Worm (Caenorhabditis elegans) whole organism, L3 larva: ENCODE results near the gene spe-18.

ENCODE experiments used
- R02D3.7 ChIP-seq: fragments of 150-350 bp; optimal IDR thresholded peaks from 2 replicates; lab custom pipeline; 2014; ENCODE audit warnings: missing biosample characterization, missing genetic modification characterization
- ZK546.5 ChIP-seq: sonication (generic microtip); optimal IDR thresholded peaks from 2 replicates; lab custom pipeline; 2017; ENCODE audit warnings: missing biosample characterization, missing genetic modification characterization
- ceh-16 ChIP-seq: sonication (generic microtip); optimal IDR thresholded peaks from 2 replicates; lab custom pipeline; 2017; ENCODE audit warnings: missing biosample characterization, missing genetic modification characterization
- ceh-82 ChIP-seq: fragments of 150-350 bp; optimal IDR thresholded peaks from 2 replicates; lab custom pipeline; 2014; ENCODE audit warnings: missing biosample characterization, missing genetic modification characterization
- daf-12 ChIP-seq: fragments of 150-350 bp; optimal IDR thresholded peaks from 2 replicates; lab custom pipeline; 2014; ENCODE audit warnings: missing biosample characterization, missing genetic modification reagents, missing genetic modification characterization
- egl-27 ChIP-seq: sonication (generic microtip); optimal IDR thresholded peaks from 4 replicates; lab custom pipeline; 2017; ENCODE audit warnings: missing biosample characterization, missing genetic modification reagents, missing genetic modification characterization
- egl-5 ChIP-seq: fragments of 150-350 bp; optimal IDR thresholded peaks from 2 replicates; lab custom pipeline; 2017; ENCODE audit warnings: missing biosample characterization, missing genetic modification reagents, missing genetic modification characterization, inconsistent platforms
- elt-2 ChIP-seq: sonication (generic microtip); optimal IDR thresholded peaks from 2 replicates; lab custom pipeline; 2016; ENCODE audit warnings: missing genetic modification reagents, mild to moderate bottlenecking, missing genetic modification characterization, missing compliant biosample characterization
- elt-3 ChIP-seq, 3 experiments: fragments of 150-350 bp in 1 of 3; sonication (generic microtip) in 2 of 3; optimal IDR thresholded peaks; 2 replicates in 2 of 3; 4 replicates in 1 of 3; lab custom pipeline; 2014 to 2017; ENCODE audit warnings: missing biosample characterization in 3 of 3, missing genetic modification characterization in 3 of 3
- eor-1 ChIP-seq, 2 experiments: fragments of 150-350 bp; optimal IDR thresholded peaks; 2 replicates each; lab custom pipeline; 2014 to 2018; ENCODE audit warnings: missing biosample characterization in 2 of 2, missing genetic modification characterization in 2 of 2
- fkh-10 ChIP-seq: sonication (generic microtip); optimal IDR thresholded peaks from 2 replicates; lab custom pipeline; 2017; ENCODE audit warnings: missing biosample characterization, missing genetic modification reagents, missing genetic modification characterization
- fkh-2 ChIP-seq: fragments of 150-350 bp; optimal IDR thresholded peaks from 2 replicates; lab custom pipeline; 2014; ENCODE audit warnings: missing biosample characterization, missing genetic modification reagents, missing genetic modification characterization
- fos-1 ChIP-seq: fragments of 150-350 bp; optimal IDR thresholded peaks from 2 replicates; lab custom pipeline; 2014; ENCODE audit warnings: missing biosample characterization, missing genetic modification characterization
- hmg-11 ChIP-seq: sonication (generic microtip); optimal IDR thresholded peaks from 2 replicates; lab custom pipeline; 2016; ENCODE audit warnings: missing genetic modification characterization, missing compliant biosample characterization
- jun-1 ChIP-seq: fragments of 150-350 bp; optimal IDR thresholded peaks from 2 replicates; lab custom pipeline; 2014; ENCODE audit warnings: missing biosample characterization, missing genetic modification reagents, missing genetic modification characterization
- lin-39 ChIP-seq: fragments of 150-350 bp; optimal IDR thresholded peaks from 2 replicates; lab custom pipeline; 2018; ENCODE audit warnings: missing biosample characterization, missing genetic modification reagents, missing genetic modification characterization
- mdl-1 ChIP-seq: fragments of 150-350 bp; optimal IDR thresholded peaks from 2 replicates; lab custom pipeline; 2014; ENCODE audit warnings: missing biosample characterization, missing genetic modification characterization
- mml-1 ChIP-seq: fragments of 150-350 bp; sonication (generic microtip); optimal IDR thresholded peaks from 3 replicates; lab custom pipeline; 2014; ENCODE audit warnings: missing biosample characterization, missing genetic modification characterization
- nhr-12 ChIP-seq: fragments of 150-350 bp; optimal IDR thresholded peaks from 2 replicates; lab custom pipeline; 2014; ENCODE audit warnings: missing biosample characterization, missing genetic modification characterization
- nhr-23 ChIP-seq: fragments of 150-350 bp; optimal IDR thresholded peaks from 2 replicates; lab custom pipeline; 2014; ENCODE audit warnings: missing biosample characterization, missing genetic modification reagents, missing genetic modification characterization
- nhr-237 ChIP-seq: fragments of 150-350 bp; optimal IDR thresholded peaks from 2 replicates; lab custom pipeline; 2014; ENCODE audit warnings: missing biosample characterization, missing genetic modification characterization
- nhr-25 ChIP-seq: sonication (generic microtip); optimal IDR thresholded peaks from 2 replicates; lab custom pipeline; 2017; ENCODE audit warnings: missing biosample characterization, missing genetic modification characterization
- nhr-43 ChIP-seq: sonication (generic microtip); optimal IDR thresholded peaks from 2 replicates; lab custom pipeline; 2016; ENCODE audit warnings: mild to moderate bottlenecking, missing genetic modification characterization, missing compliant biosample characterization; ENCODE audit not compliant: poor library complexity, severe bottlenecking
- nhr-67 ChIP-seq: fragments of 150-350 bp; optimal IDR thresholded peaks from 2 replicates; lab custom pipeline; 2014; ENCODE audit warnings: missing biosample characterization, missing genetic modification characterization
- nhr-76 ChIP-seq: fragments of 150-350 bp; sonication (generic microtip); optimal IDR thresholded peaks from 5 replicates; lab custom pipeline; 2014; ENCODE audit warnings: missing biosample characterization, missing genetic modification characterization
- nhr-77 ChIP-seq: fragments of 150-350 bp; optimal IDR thresholded peaks from 2 replicates; lab custom pipeline; 2014; ENCODE audit warnings: missing biosample characterization, missing genetic modification characterization
- sea-2 ChIP-seq: fragments of 150-350 bp; sonication (generic microtip); optimal IDR thresholded peaks from 4 replicates; lab custom pipeline; 2014; ENCODE audit warnings: missing biosample characterization, missing genetic modification reagents, missing genetic modification characterization
- snpc-4 ChIP-seq: fragments of 150-350 bp; optimal IDR thresholded peaks from 2 replicates; lab custom pipeline; 2014; ENCODE audit warnings: missing biosample characterization, missing genetic modification characterization
- tbx-2 ChIP-seq: sonication (generic microtip); optimal IDR thresholded peaks from 2 replicates; lab custom pipeline; 2016; ENCODE audit warnings: mild to moderate bottlenecking, missing genetic modification characterization, missing compliant biosample characterization
- unc-39 ChIP-seq: sonication (generic microtip); optimal IDR thresholded peaks from 4 replicates; lab custom pipeline; 2017; ENCODE audit warnings: missing biosample characterization, missing genetic modification characterization
- unc-62 ChIP-seq: fragments of 150-350 bp; sonication (generic microtip); optimal IDR thresholded peaks from 4 replicates; lab custom pipeline; 2014; ENCODE audit warnings: missing biosample characterization, missing genetic modification reagents, missing genetic modification characterization
- ztf-4 ChIP-seq: fragments of 150-350 bp; optimal IDR thresholded peaks from 2 replicates; lab custom pipeline; 2014; ENCODE audit warnings: missing biosample characterization, missing genetic modification characterization

Gene spe-18

ce11 chrII:13156071-13156470, 2.9 kb upstream of the spe-18 start:
- TF ChIP-seq ZK546.5 (tag; lab: Kevin White, UChicago) (no peak), nhr-67 (no peak), fkh-10 (GFP tag; lab: Kevin White, UChicago) (no peak), egl-27 (tag; lab: Kevin White, UChicago) (no peak), nhr-25 (tag; lab: Kevin White, UChicago) (no peak), snpc-4 (no peak), nhr-23 (tag; lab: Kevin White, UChicago) (no peak), nhr-77 (no peak), ztf-4 (tag; lab: Kevin White, UChicago) (no peak), daf-12 (tag; lab: Kevin White, UChicago) (no peak), fos-1 (tag; lab: Kevin White, UChicago) (no peak), ceh-16 (tag; lab: Kevin White, UChicago) (no peak), tbx-2 (tag; lab: Kevin White, UChicago) (no peak), sea-2 (no peak), mml-1 (no peak), hmg-11 (tag; lab: Kevin White, UChicago) (no peak), jun-1 (tag; lab: Kevin White, UChicago) (no peak), ceh-82 (tag; lab: Kevin White, UChicago) (no peak)

- no peak for TF ChIP-seq nhr-237
- TF ChIP-seq mml-1 = no peak
- TF ChIP-seq elt-2 (tag; lab: Kevin White, UChicago) = no peak
- TF ChIP-seq ztf-4 (tag; lab: Kevin White, UChicago) = no peak
Measured at ce11 chrII:13152409-13152808, 790 bp downstream of the spe-18 start.

ce11 chrII:13149965-13150364, 3.2 kb downstream of the spe-18 start:
- TF ChIP-seq jun-1 (tag; lab: Kevin White, UChicago) (peak; percentile 8), nhr-43 (tag; lab: Kevin White, UChicago) (peak; percentile 83), mdl-1 (no peak), lin-39 (tag; lab: Kevin White, UChicago) (no peak), unc-62 (GFP tag; lab: Kevin White, UChicago) (peak; percentile 7), nhr-23 (tag; lab: Kevin White, UChicago) (peak; percentile 40), elt-3 (tag; optimal IDR thresholded peaks at IDR 0.05; lab: Kevin White, UChicago) (peak in 1 of 3 experiments; percentile 23), elt-2 (tag; lab: Kevin White, UChicago) (no peak)

- TF ChIP-seq elt-3 (tag; optimal IDR thresholded peaks at IDR 0.05; lab: Kevin White, UChicago) = peak in 1 of 3 experiments; percentile 48
- no peak for TF ChIP-seq unc-62 (GFP tag; lab: Kevin White, UChicago)
- TF ChIP-seq eor-1 (tag; optimal IDR thresholded peaks at IDR 0.05; lab: Kevin White, UChicago) = no peak
- no peak for TF ChIP-seq tbx-2 (tag; lab: Kevin White, UChicago)
- peak; percentile 37 for TF ChIP-seq nhr-23 (tag; lab: Kevin White, UChicago)
- no peak for TF ChIP-seq egl-27 (tag; lab: Kevin White, UChicago)
- peak; percentile 32 for TF ChIP-seq nhr-43 (tag; lab: Kevin White, UChicago)
- no peak for TF ChIP-seq nhr-12
- TF ChIP-seq nhr-67 = no peak
Measured at ce11 chrII:13148247-13148646, 5.0 kb downstream of the spe-18 start.

ce11 chrII:13145204-13145603, 8.0 kb downstream of the spe-18 start, which contains the start of gene mltn-1:
Gene mltn-1 (minus strand): TSS chrII:13145225.
- TF ChIP-seq elt-3 (tag; optimal IDR thresholded peaks at IDR 0.05; lab: Kevin White, UChicago) (no peak), nhr-43 (tag; lab: Kevin White, UChicago) (peak; percentile 82), nhr-76 (no peak), lin-39 (tag; lab: Kevin White, UChicago) (no peak), nhr-23 (tag; lab: Kevin White, UChicago) (peak; percentile 14), unc-39 (no peak), ztf-4 (tag; lab: Kevin White, UChicago) (no peak), unc-62 (GFP tag; lab: Kevin White, UChicago) (no peak), R02D3.7 (tag; lab: Kevin White, UChicago) (no peak), fkh-10 (GFP tag; lab: Kevin White, UChicago) (no peak)

ce11 chrII:13142372-13142771, 10.8 kb downstream of the spe-18 start:
- no peak for TF ChIP-seq elt-3 (tag; optimal IDR thresholded peaks at IDR 0.05; lab: Kevin White, UChicago)
- TF ChIP-seq egl-5 (tag; lab: Kevin White, UChicago) = no peak
- no peak for TF ChIP-seq nhr-77
- TF ChIP-seq fkh-2 = no peak
